Worm (Caenorhabditis elegans) whole organism, early embryonic: ENCODE data around the gene T06E6.15.

Experiments
- B0310.2 ChIP-seq: sonication (generic microtip); optimal IDR thresholded peaks from 2 replicates; lab custom pipeline; 2016; ENCODE audit warnings: mild to moderate bottlenecking, missing genetic modification characterization, missing compliant biosample characterization
- F13C5.2 ChIP-seq: sonication (generic microtip); optimal IDR thresholded peaks from 2 replicates; lab custom pipeline; 2017; ENCODE audit warnings: mild to moderate bottlenecking, missing genetic modification characterization, inconsistent platforms, missing compliant biosample characterization
- aly-1 ChIP-seq: sonication (generic microtip); optimal IDR thresholded peaks from 2 replicates; lab custom pipeline; 2016; ENCODE audit warnings: missing genetic modification characterization, missing compliant biosample characterization
- ama-1 ChIP-seq: fragments of 150-350 bp; optimal IDR thresholded peaks from 2 replicates; lab custom pipeline; 2014
- ceh-13 ChIP-seq: fragments of 200-800 bp; sonication (Bioruptor generic); optimal IDR thresholded peaks from 2 replicates; lab custom pipeline; 2018; ENCODE audit warnings: mild to moderate bottlenecking, missing genetic modification characterization, missing compliant biosample characterization
- ceh-36 ChIP-seq: sonication (generic microtip); optimal IDR thresholded peaks from 2 replicates; lab custom pipeline; 2016; ENCODE audit warnings: missing genetic modification characterization, inconsistent platforms, missing compliant biosample characterization
- ets-7 ChIP-seq: sonication (generic microtip); optimal IDR thresholded peaks from 2 replicates; lab custom pipeline; 2016; ENCODE audit warnings: missing genotype, missing genetic modification characterization, missing compliant biosample characterization
- flt-1 ChIP-seq: fragments of 200-800 bp; sonication (Bioruptor generic); IDR thresholded peaks from 2 replicates; pipeline ENCODE4 v1.3.6; 2022; ENCODE audit warnings: missing genetic modification characterization, missing compliant biosample characterization
- hmbx-1 ChIP-seq: sonication (generic microtip); optimal IDR thresholded peaks from 2 replicates; lab custom pipeline; 2016; ENCODE audit warnings: mild to moderate bottlenecking, missing genetic modification characterization, missing compliant biosample characterization
- hmg-4 ChIP-seq: fragments of 200-800 bp; sonication (Bioruptor generic); optimal IDR thresholded peaks from 2 replicates; lab custom pipeline; 2018; ENCODE audit warnings: mild to moderate bottlenecking, missing genetic modification characterization, missing compliant biosample characterization
- hnd-1 ChIP-seq: sonication (generic microtip); optimal IDR thresholded peaks from 2 replicates; lab custom pipeline; 2016; ENCODE audit warnings: missing genetic modification characterization, missing compliant biosample characterization
- pes-1 ChIP-seq: fragments of 200-800 bp; sonication (Bioruptor generic); IDR thresholded peaks from 2 replicates; pipeline ENCODE4 v1.3.6; 2022; ENCODE audit warnings: missing genetic modification reagents, missing genetic modification characterization, missing compliant biosample characterization
- scrt-1 ChIP-seq: fragments of 200-800 bp; sonication (Bioruptor generic); IDR thresholded peaks from 2 replicates; pipeline ENCODE4 v1.3.6; 2022; ENCODE audit warnings: missing genetic modification characterization, missing compliant biosample characterization
- sea-1 ChIP-seq: fragments of 200-800 bp; sonication (Bioruptor generic); conservative IDR thresholded peaks from 2 replicates; pipeline ENCODE4 v1.3.6; 2022; ENCODE audit warnings: missing genetic modification characterization, missing compliant biosample characterization
- tbx-11 ChIP-seq: fragments of 200-800 bp; sonication (Bioruptor generic); IDR thresholded peaks from 2 replicates; pipeline ENCODE4 v1.3.6; 2022; ENCODE audit warnings: missing genetic modification characterization, missing compliant biosample characterization
- tbx-37 ChIP-seq: fragments of 200-800 bp; sonication (Bioruptor generic); conservative IDR thresholded peaks from 2 replicates; pipeline ENCODE4 v1.3.6; 2022; ENCODE audit warnings: missing genetic modification reagents, missing genetic modification characterization, missing compliant biosample characterization
- tra-4 ChIP-seq: sonication (generic microtip); optimal IDR thresholded peaks from 2 replicates; lab custom pipeline; 2017; ENCODE audit warnings: missing genetic modification characterization, missing compliant biosample characterization

T06E6.15 gene

ce11 chrV:15442384-15442783 lies 42.8 kb upstream of the T06E6.15 start:
- TF ChIP-seq hmbx-1 (tag; lab: Kevin White, UChicago) (no peak), tbx-37 (GFP tag; lab: Robert Waterston, UW) (no peak), ceh-13 (GFP tag; lab: Kevin White, UChicago) (no peak), ets-7 (tag; lab: Kevin White, UChicago) (no peak), F13C5.2 (tag; lab: Kevin White, UChicago) (no peak), sea-1 (GFP tag; lab: Robert Waterston, UW) (no peak), pes-1 (no peak), B0310.2 (tag; lab: Kevin White, UChicago) (no peak), aly-1 (tag; lab: Kevin White, UChicago) (no peak)

- TF ChIP-seq pes-1 (no peak), ama-1 (lab: Kevin White, UChicago) (no peak), scrt-1 (no peak), hnd-1 (no peak), ets-7 (tag; lab: Kevin White, UChicago) (no peak), tra-4 (tag; lab: Kevin White, UChicago) (no peak), ceh-36 (tag; lab: Kevin White, UChicago) (no peak), hmbx-1 (tag; lab: Kevin White, UChicago) (no peak), hmg-4 (GFP tag; lab: Kevin White, UChicago) (no peak)
Measured at ce11 chrV:15436133-15436532, 36.5 kb upstream of the T06E6.15 start.

- TF ChIP-seq ceh-13 (GFP tag; lab: Kevin White, UChicago) = no peak
- TF ChIP-seq hmbx-1 (tag; lab: Kevin White, UChicago) = no peak
- no peak for TF ChIP-seq tbx-37 (GFP tag; lab: Robert Waterston, UW)
- no peak for TF ChIP-seq pes-1
- no peak for TF ChIP-seq tra-4 (tag; lab: Kevin White, UChicago)
Measured at ce11 chrV:15434647-15435046, 35.1 kb upstream of the T06E6.15 start.

- no peak for TF ChIP-seq hmg-4 (GFP tag; lab: Kevin White, UChicago)
- no peak for TF ChIP-seq sea-1 (GFP tag; lab: Robert Waterston, UW)
Measured at ce11 chrV:15432457-15432856, 32.9 kb upstream of the T06E6.15 start, which contains the start of gene T26H5.8. Gene T26H5.8, minus strand, starts transcription at chrV:15432726.

ce11 chrV:15431322-15432052 lies 31.9 kb upstream of the T06E6.15 start:
- TF ChIP-seq hmg-4 (GFP tag; lab: Kevin White, UChicago) = no peak
- TF ChIP-seq ama-1 (lab: Kevin White, UChicago) = no peak
- no peak for TF ChIP-seq sea-1 (GFP tag; lab: Robert Waterston, UW)
- TF ChIP-seq hmbx-1 (tag; lab: Kevin White, UChicago) = no peak
- no peak for TF ChIP-seq tbx-37 (GFP tag; lab: Robert Waterston, UW)
- TF ChIP-seq F13C5.2 (tag; lab: Kevin White, UChicago) = no peak
- no peak for TF ChIP-seq ceh-13 (GFP tag; lab: Kevin White, UChicago)
- no peak for TF ChIP-seq tra-4 (tag; lab: Kevin White, UChicago)
- TF ChIP-seq scrt-1 = no peak
- TF ChIP-seq tbx-11 (GFP tag; lab: Robert Waterston, UW) = no peak
- no peak for TF ChIP-seq ets-7 (tag; lab: Kevin White, UChicago)
- no peak for TF ChIP-seq pes-1
- no peak for TF ChIP-seq B0310.2 (tag; lab: Kevin White, UChicago)
- no peak for TF ChIP-seq ceh-36 (tag; lab: Kevin White, UChicago)
- TF ChIP-seq aly-1 (tag; lab: Kevin White, UChicago) = no peak
- no peak for TF ChIP-seq hnd-1
- TF ChIP-seq flt-1 (GFP tag; lab: Robert Waterston, UW) = no peak

ce11 chrV:15426944-15427343 lies 27.4 kb upstream of the T06E6.15 start, which contains the start of gene fbxa-209:
Gene fbxa-209, minus strand, starts transcription at chrV:15427044.
- no peak for TF ChIP-seq ama-1 (lab: Kevin White, UChicago)
- TF ChIP-seq pes-1 = no peak
- no peak for TF ChIP-seq tbx-11 (GFP tag; lab: Robert Waterston, UW)
- no peak for TF ChIP-seq F13C5.2 (tag; lab: Kevin White, UChicago)
- TF ChIP-seq sea-1 (GFP tag; lab: Robert Waterston, UW) = no peak
- TF ChIP-seq hmg-4 (GFP tag; lab: Kevin White, UChicago) = no peak

ce11 chrV:15425368-15426091 lies 25.9 kb upstream of the T06E6.15 start, which contains the start of gene Y36E3A.2:
Gene Y36E3A.2, plus strand, starts transcription at chrV:15426041.
- TF ChIP-seq pes-1 (no peak), hmg-4 (GFP tag; lab: Kevin White, UChicago) (no peak), ceh-13 (GFP tag; lab: Kevin White, UChicago) (no peak), hmbx-1 (tag; lab: Kevin White, UChicago) (no peak), sea-1 (GFP tag; lab: Robert Waterston, UW) (no peak), tbx-37 (GFP tag; lab: Robert Waterston, UW) (no peak), scrt-1 (no peak), tra-4 (tag; lab: Kevin White, UChicago) (no peak), tbx-11 (GFP tag; lab: Robert Waterston, UW) (no peak), hnd-1 (no peak), ceh-36 (tag; lab: Kevin White, UChicago) (no peak), F13C5.2 (tag; lab: Kevin White, UChicago) (no peak), aly-1 (tag; lab: Kevin White, UChicago) (no peak), flt-1 (GFP tag; lab: Robert Waterston, UW) (no peak), B0310.2 (tag; lab: Kevin White, UChicago) (no peak), ama-1 (lab: Kevin White, UChicago) (no peak), ets-7 (tag; lab: Kevin White, UChicago) (no peak)
